Fruit fly (Drosophila melanogaster) S2 (cell line): ENCODE results near the gene CG13893.

Experiments
- CG8478 ChIP-seq: fragments of >200 bp; optimal IDR thresholded peaks from 2 replicates; lab custom pipeline; 2018
- CTCF ChIP-seq, 2 experiments: fragments of >200 bp; optimal IDR thresholded peaks; 2 replicates each; lab custom pipeline; 2018

- no peak for TF ChIP-seq CTCF (optimal IDR thresholded peaks at IDR 0.05; lab: Kevin White, UChicago)
- no peak for TF ChIP-seq CG8478
Observed at dm6 chr3L:635529-635928, 31.7 kb upstream of the CG13893 start.
